Fruit fly (Drosophila melanogaster) ovary, adult (tissue): ENCODE measurements around the gene CG10064.

Experiments
- CG17801 ChIP-seq: fragments of 200-800 bp; optimal IDR thresholded peaks from 2 replicates; lab custom pipeline; 2019; ENCODE audit warnings: missing biosample characterization, mild to moderate bottlenecking, missing genetic modification characterization, moderate library complexity; ENCODE audit not compliant: partially characterized antibody

CG10064 gene

DNA sequence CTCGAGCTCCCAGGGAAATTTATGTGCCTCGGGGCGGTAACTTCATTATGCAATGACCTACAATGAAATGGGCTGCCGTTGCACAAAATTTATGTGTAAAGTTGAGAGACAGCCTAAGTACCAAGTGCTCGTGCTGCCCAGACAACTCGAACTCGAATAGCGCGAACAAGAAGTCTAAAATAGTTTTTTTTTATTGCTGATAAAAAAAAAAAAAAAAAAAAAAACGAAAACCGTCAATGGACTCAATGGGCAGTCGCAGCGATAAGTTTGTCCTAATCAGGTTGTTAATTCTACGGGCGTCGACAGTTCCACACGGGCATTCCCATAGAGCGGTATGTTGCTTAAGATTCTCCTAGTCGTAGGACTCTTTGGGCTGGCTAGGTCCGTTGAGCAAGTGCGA, 35.1 kb downstream of the CG10064 start, which contains the start of gene CG14820:
TSS of gene CG14820 (plus strand) at position 301 of the 400 bp plus-strand sequence.
- no peak for TF ChIP-seq CG17801 (GFP tag; lab: Kevin White, UChicago)

DNA sequence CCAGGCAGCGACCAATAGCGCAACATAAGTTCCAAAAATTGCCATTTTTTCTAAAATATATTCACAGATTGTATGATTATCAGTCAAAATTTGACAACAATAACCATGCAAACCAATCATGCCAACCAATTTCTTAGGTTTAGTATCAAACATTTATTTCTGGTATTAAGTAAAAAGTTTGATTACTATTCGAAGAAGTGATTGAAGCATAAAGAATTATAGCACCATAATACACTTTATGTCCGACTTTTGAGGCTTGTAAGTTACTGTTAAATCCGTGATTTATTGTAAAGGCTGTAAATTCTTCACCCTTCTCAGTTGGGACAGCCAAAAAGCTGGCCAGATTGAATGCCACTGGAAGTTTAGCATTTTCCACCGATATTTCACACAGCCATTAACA, 35.8 kb downstream of the CG10064 start, which contains the start of gene CG45413:
TSS of gene CG45413 (minus strand) at position 101 of the 400 bp plus-strand sequence.
- TF ChIP-seq CG17801 (GFP tag; lab: Kevin White, UChicago), result no peak

DNA sequence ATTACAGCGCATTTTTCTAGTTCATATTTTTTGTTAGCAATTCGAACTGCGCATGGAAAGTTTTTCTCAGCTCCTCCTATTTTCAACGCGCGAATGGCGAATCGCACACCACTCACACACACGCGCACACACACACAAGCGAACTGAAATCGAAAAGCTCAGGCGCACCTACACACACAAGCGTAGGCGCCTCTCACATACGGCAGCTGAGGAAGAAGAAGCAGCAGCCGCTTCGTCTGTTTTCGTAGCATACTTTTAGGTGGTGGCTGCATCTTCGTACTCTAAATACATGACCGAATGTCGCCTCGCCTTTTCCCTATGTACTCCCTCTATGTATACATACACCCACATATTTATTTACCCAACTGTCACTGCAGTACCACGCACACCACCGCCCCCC, 41.9 kb downstream of the CG10064 start:
- no peak for TF ChIP-seq CG17801 (GFP tag; lab: Kevin White, UChicago)

DNA sequence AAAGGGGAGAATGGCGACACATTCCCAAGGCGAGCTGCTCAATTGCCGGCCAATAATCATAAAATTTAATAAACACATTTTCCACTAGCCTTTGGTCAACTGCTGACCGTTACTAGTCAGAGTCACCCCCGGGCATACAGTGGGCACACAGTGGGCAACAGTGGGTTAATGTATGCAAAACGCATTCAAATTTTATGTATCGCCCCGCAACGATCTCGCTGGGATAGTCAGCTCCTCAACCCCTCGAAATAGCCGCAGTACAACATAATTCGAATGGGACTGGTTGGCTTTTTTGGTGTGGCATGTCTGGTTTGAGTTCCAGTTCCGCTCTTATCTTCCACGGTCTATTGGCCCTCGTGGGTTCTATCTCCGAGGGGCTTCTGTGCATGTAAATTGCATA, 48.5 kb downstream of the CG10064 start:
- no peak for TF ChIP-seq CG17801 (GFP tag; lab: Kevin White, UChicago)
